Worm (Caenorhabditis elegans): ENCODE measurements around the gene ssp-35.

DNA sequence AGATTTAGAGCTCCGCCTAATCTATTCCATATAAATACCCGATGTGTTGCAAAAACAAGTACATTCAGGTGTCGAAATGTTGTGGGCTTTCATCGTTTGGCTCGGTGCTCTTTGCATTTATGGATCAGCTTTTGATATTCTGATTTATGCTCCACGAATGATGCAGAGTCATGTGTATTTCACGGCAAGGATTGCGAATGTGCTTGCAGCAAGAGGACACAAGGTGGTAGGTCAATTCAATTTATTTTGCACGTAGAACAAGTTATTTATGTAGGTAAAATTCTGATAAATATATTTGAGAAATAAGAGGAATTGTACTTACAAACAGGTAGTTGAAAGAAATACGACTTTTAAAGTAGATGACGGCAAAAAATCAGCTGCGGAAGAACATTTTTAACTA is 4.7 kb downstream of the ssp-35 start, which contains the start of gene ugt-56:
- TF ChIP-seq ceh-91 (GFP tag; IDR thresholded peaks at IDR 0.05), result no peak
- no peak for TF ChIP-seq pbrm-1 (GFP tag; IDR thresholded peaks at IDR 0.05)
- TF ChIP-seq madf-10 (tag; optimal IDR thresholded peaks at IDR 0.05), result no peak
- no peak for TF ChIP-seq ceh-27 (GFP tag; optimal IDR thresholded peaks at IDR 0.05)
- TF ChIP-seq snpc-4 (GFP tag; optimal IDR thresholded peaks at IDR 0.05), result no peak
- TF ChIP-seq snpc-4 (tag; optimal IDR thresholded peaks at IDR 0.05), result no peak
- TF ChIP-seq nhr-179 (tag; optimal IDR thresholded peaks at IDR 0.05), result no peak
- TF ChIP-seq F22D6.2 (tag; optimal IDR thresholded peaks at IDR 0.05), result no peak
- TF ChIP-seq K12H6.12 (tag; optimal IDR thresholded peaks at IDR 0.05), result no peak
- TF ChIP-seq nfya-1 (tag; optimal IDR thresholded peaks at IDR 0.05; ENCODE audit: borderline replicate concordance, insufficient read depth), result no peak
- TF ChIP-seq ama-1 (optimal IDR thresholded peaks at IDR 0.05), result no peak
- no peak for TF ChIP-seq ama-1 (GFP tag; optimal IDR thresholded peaks at IDR 0.05)
- TF ChIP-seq athp-1 (tag; optimal IDR thresholded peaks at IDR 0.05), result no peak
